Fruit fly (Drosophila melanogaster) whole organism, embryonic: ENCODE results near the gene UBL3.

ENCODE experiments used
- B-H1 ChIP-seq: fragments of 200-800 bp; sonication (Bioruptor generic); IDR thresholded peaks from 3 replicates; pipeline ENCODE4 v1.3.6; 2022; ENCODE audit warnings: missing biosample characterization, missing genetic modification characterization
- Bdp1 ChIP-seq: fragments of 200-800 bp; sonication (Bioruptor generic); optimal IDR thresholded peaks from 3 replicates; lab custom pipeline; 2016; ENCODE audit warnings: missing biosample characterization, missing genetic modification characterization
- CG1024 ChIP-seq: fragments of 200-800 bp; sonication (Bioruptor generic); IDR thresholded peaks from 2 replicates; pipeline ENCODE4 v1.3.6; 2022; ENCODE audit warnings: missing biosample characterization, missing genetic modification characterization
- CG13424 ChIP-seq: fragments of 200-800 bp; sonication (Bioruptor generic); optimal IDR thresholded peaks from 2 replicates; lab custom pipeline; 2019; ENCODE audit warnings: missing biosample characterization, mild to moderate bottlenecking, missing genetic modification characterization, moderate library complexity
- CG1603 ChIP-seq: fragments of 200-800 bp; sonication (Bioruptor generic); optimal IDR thresholded peaks from 2 replicates; lab custom pipeline; 2019; ENCODE audit warnings: missing biosample characterization, mild to moderate bottlenecking, missing genetic modification characterization, moderate library complexity
- CG16813 ChIP-seq: fragments of 200-800 bp; sonication (Bioruptor generic); IDR thresholded peaks from 3 replicates; pipeline ENCODE4 v1.3.6; 2022; ENCODE audit warnings: missing biosample characterization, missing genetic modification characterization; ENCODE audit not compliant: partially characterized antibody
- CG17359 ChIP-seq: fragments of 200-800 bp; sonication (Bioruptor generic); optimal IDR thresholded peaks from 3 replicates; lab custom pipeline; 2018; ENCODE audit warnings: missing biosample characterization, mild to moderate bottlenecking, missing genetic modification characterization, moderate library complexity
- CG17385 ChIP-seq: fragments of 200-800 bp; sonication (Bioruptor generic); optimal IDR thresholded peaks from 3 replicates; lab custom pipeline; 2018; ENCODE audit warnings: missing biosample characterization, mild to moderate bottlenecking, missing genetic modification characterization
- CG18262 ChIP-seq: fragments of 200-800 bp; optimal IDR thresholded peaks from 3 replicates; lab custom pipeline; 2019; ENCODE audit warnings: missing biosample characterization, mild to moderate bottlenecking, missing genetic modification characterization, moderate library complexity
- CG18619 ChIP-seq: fragments of 200-800 bp; sonication (Bioruptor generic); optimal IDR thresholded peaks from 3 replicates; lab custom pipeline; 2017; ENCODE audit warnings: missing biosample characterization, mild to moderate bottlenecking, missing genetic modification characterization
- CG2120 ChIP-seq: fragments of 200-800 bp; sonication (Bioruptor generic); optimal IDR thresholded peaks from 3 replicates; lab custom pipeline; 2016; ENCODE audit warnings: missing biosample characterization, missing genetic modification characterization
- CG2129 ChIP-seq: fragments of 200-800 bp; sonication (Bioruptor generic); IDR thresholded peaks from 2 replicates; pipeline ENCODE4 v1.3.6; 2022; ENCODE audit warnings: missing biosample characterization, missing genetic modification characterization; ENCODE audit not compliant: partially characterized antibody
- CG30020 ChIP-seq: fragments of 200-800 bp; optimal IDR thresholded peaks from 2 replicates; lab custom pipeline; 2019; ENCODE audit warnings: missing biosample characterization, mild to moderate bottlenecking, missing genetic modification characterization, moderate library complexity
- CG31365 ChIP-seq: fragments of 200-800 bp; sonication (Bioruptor generic); optimal IDR thresholded peaks from 2 replicates; lab custom pipeline; 2018; ENCODE audit warnings: missing biosample characterization, mild to moderate bottlenecking, missing genetic modification characterization
- CG34422 ChIP-seq: fragments of 200-800 bp; sonication (Bioruptor generic); IDR thresholded peaks from 3 replicates; pipeline ENCODE4 v1.3.6; 2022; ENCODE audit warnings: missing biosample characterization, missing genetic modification characterization
- CG3726 ChIP-seq: fragments of 200-800 bp; sonication (Bioruptor generic); IDR thresholded peaks from 3 replicates; pipeline ENCODE4, ENCODE4 v1.3.6; 2022; ENCODE audit warnings: missing biosample characterization, missing genetic modification characterization
- CG3838 ChIP-seq: fragments of 200-800 bp; sonication (Bioruptor generic); optimal IDR thresholded peaks from 3 replicates; lab custom pipeline; 2016; ENCODE audit warnings: missing biosample characterization, missing genetic modification characterization
- CG3847 ChIP-seq: fragments of 200-800 bp; sonication (Bioruptor generic); IDR thresholded peaks from 2 replicates; pipeline ENCODE4 v1.3.6; 2022; ENCODE audit warnings: missing biosample characterization, missing genetic modification characterization
- CG4707 ChIP-seq: fragments of 200-800 bp; sonication (Bioruptor generic); optimal IDR thresholded peaks from 2 replicates; lab custom pipeline; 2018; ENCODE audit warnings: missing biosample characterization, mild to moderate bottlenecking, missing genetic modification characterization, moderate library complexity
- CG7372 ChIP-seq: fragments of 200-800 bp; sonication (Bioruptor generic); IDR thresholded peaks from 2 replicates; pipeline ENCODE4 v1.3.6; 2022; ENCODE audit warnings: missing biosample characterization, missing genetic modification characterization
- CG7987 ChIP-seq: fragments of 200-800 bp; sonication (Bioruptor generic); optimal IDR thresholded peaks from 2 replicates; lab custom pipeline; 2018; ENCODE audit warnings: missing biosample characterization, mild to moderate bottlenecking, missing genetic modification characterization, moderate library complexity
- CG8388 ChIP-seq: fragments of 200-800 bp; sonication (Bioruptor generic); optimal IDR thresholded peaks from 2 replicates; lab custom pipeline; 2019; ENCODE audit warnings: missing biosample characterization, mild to moderate bottlenecking, missing genetic modification characterization, moderate library complexity
- CG8944 ChIP-seq: fragments of 200-800 bp; sonication (Bioruptor generic); optimal IDR thresholded peaks from 3 replicates; lab custom pipeline; 2016; ENCODE audit warnings: missing biosample characterization, missing genetic modification characterization
- Chrac-16 ChIP-seq: fragments of 200-800 bp; sonication (Bioruptor generic); optimal IDR thresholded peaks from 3 replicates; lab custom pipeline; 2016; ENCODE audit warnings: missing biosample characterization, missing genetic modification characterization
- D19A ChIP-seq: fragments of 200-800 bp; optimal IDR thresholded peaks from 3 replicates; lab custom pipeline; 2019; ENCODE audit warnings: missing biosample characterization, mild to moderate bottlenecking, missing genetic modification characterization, moderate library complexity
- Dll ChIP-seq: fragments of 200-800 bp; sonication (Bioruptor generic); IDR thresholded peaks from 4 replicates; pipeline ENCODE4 v1.3.6; 2022; ENCODE audit warnings: missing biosample characterization, missing genetic modification characterization; ENCODE audit not compliant: partially characterized antibody
- Dref ChIP-seq: fragments of 200-800 bp; sonication (Bioruptor generic); IDR thresholded peaks from 2 replicates; pipeline ENCODE4 v1.3.6; 2022; ENCODE audit warnings: missing biosample characterization, missing genetic modification characterization
- Gug ChIP-seq: fragments of 200-800 bp; sonication (Bioruptor generic); IDR thresholded peaks from 4 replicates; pipeline ENCODE4 v1.3.6; 2022; ENCODE audit warnings: missing biosample characterization, missing genetic modification characterization
- Med ChIP-seq: fragments of 200-800 bp; sonication (Bioruptor generic); peaks from one replicate; lab custom pipeline; 2016; ENCODE audit warnings: missing biosample characterization, missing genetic modification characterization, mild to moderate bottlenecking, inconsistent platforms, moderate library complexity
- Meics ChIP-seq: fragments of 200-800 bp; sonication (Bioruptor generic); optimal IDR thresholded peaks from 2 replicates; lab custom pipeline; 2017; ENCODE audit warnings: missing biosample characterization, mild to moderate bottlenecking, missing genetic modification characterization
- Ravus ChIP-seq: fragments of 200-800 bp; sonication (Bioruptor generic); IDR thresholded peaks from 2 replicates; pipeline ENCODE4 v1.3.6; 2022; ENCODE audit warnings: missing biosample characterization, missing genetic modification characterization
- Rx ChIP-seq: fragments of 200-800 bp; sonication (Bioruptor generic); IDR thresholded peaks from 2 replicates; pipeline ENCODE4 v1.3.6; 2022; ENCODE audit warnings: missing biosample characterization, missing genetic modification characterization
- Usf ChIP-seq: fragments of 200-800 bp; sonication (Bioruptor generic); optimal IDR thresholded peaks from 2 replicates; lab custom pipeline; 2017; ENCODE audit warnings: missing genotype, missing biosample characterization, missing genetic modification characterization
- amos ChIP-seq: fragments of 200-800 bp; sonication (Bioruptor generic); IDR thresholded peaks from 2 replicates; pipeline ENCODE4 v1.3.6; 2022; ENCODE audit warnings: missing biosample characterization, missing genetic modification characterization; ENCODE audit not compliant: partially characterized antibody
- cas ChIP-seq: fragments of 200-800 bp; sonication (Bioruptor generic); IDR thresholded peaks from 2 replicates; pipeline ENCODE4 v1.3.6; 2022; ENCODE audit warnings: missing biosample characterization, missing genetic modification characterization
- fd102C ChIP-seq: fragments of 200-800 bp; sonication (Bioruptor generic); optimal IDR thresholded peaks from 2 replicates; lab custom pipeline; 2018; ENCODE audit warnings: missing biosample characterization, mild to moderate bottlenecking, missing genetic modification characterization, moderate library complexity
- fru ChIP-seq: fragments of >200 bp; optimal IDR thresholded peaks from 2 replicates; lab custom pipeline; 2017
- gem ChIP-seq: fragments of 200-800 bp; sonication (Bioruptor generic); optimal IDR thresholded peaks from 2 replicates; lab custom pipeline; 2019; ENCODE audit warnings: missing biosample characterization, mild to moderate bottlenecking, missing genetic modification characterization, moderate library complexity
- hbn ChIP-seq: fragments of 200-800 bp; sonication (Bioruptor generic); IDR thresholded peaks from 2 replicates; pipeline ENCODE4 v1.3.6; 2022; ENCODE audit warnings: missing biosample characterization, missing genetic modification characterization; ENCODE audit not compliant: partially characterized antibody
- maf-S ChIP-seq: fragments of 200-800 bp; sonication (Bioruptor generic); optimal IDR thresholded peaks from 2 replicates; lab custom pipeline; 2016; ENCODE audit warnings: missing biosample characterization, missing genetic modification characterization
- pan ChIP-seq, 4 experiments: fragments of >200 bp in 3 of 4; fragments of 200-800 bp in 1 of 4; sonication (Bioruptor generic) in 1 of 4; optimal IDR thresholded peaks in 3 of 4; IDR thresholded peaks in 1 of 4; 2 replicates each; pipeline versions ENCODE4 v1.3.6 to Lab custom; 2017 to 2022; ENCODE audit warnings: missing biosample characterization in 2 of 4, missing genetic modification characterization in 2 of 4, mixed read lengths in 1 of 4
- phol ChIP-seq: fragments of 200-800 bp; sonication (Bioruptor generic); optimal IDR thresholded peaks from 3 replicates; lab custom pipeline; 2018; ENCODE audit warnings: missing biosample characterization, mild to moderate bottlenecking, missing genetic modification characterization, moderate library complexity
- repo ChIP-seq: fragments of 200-800 bp; sonication (Bioruptor generic); optimal IDR thresholded peaks from 2 replicates; lab custom pipeline; 2016; ENCODE audit warnings: missing biosample characterization, missing genetic modification characterization
- ro ChIP-seq: fragments of 200-800 bp; sonication (Bioruptor generic); IDR thresholded peaks from 2 replicates; pipeline ENCODE4 v1.3.6; 2022; ENCODE audit warnings: missing biosample characterization, missing genetic modification characterization
- sens ChIP-seq: fragments of 200-800 bp; sonication (Bioruptor generic); peaks from one replicate; lab custom pipeline; 2016; ENCODE audit warnings: missing biosample characterization, missing genetic modification characterization
- sob ChIP-seq: fragments of 200-800 bp; sonication (Bioruptor generic); IDR thresholded peaks from 2 replicates; pipeline ENCODE4 v1.3.6; 2022; ENCODE audit warnings: missing biosample characterization, missing genetic modification characterization
- tll ChIP-seq, 2 experiments: fragments of 200-800 bp in 1 of 2; fragments of >200 bp in 1 of 2; sonication (Bioruptor generic) in 1 of 2; optimal IDR thresholded peaks; 2 replicates each; lab custom pipeline; 2017 to 2019; ENCODE audit warnings: missing biosample characterization in 2 of 2, missing genetic modification characterization in 2 of 2, mild to moderate bottlenecking in 1 of 2, moderate library complexity in 1 of 2
- trem ChIP-seq: fragments of 200-800 bp; optimal IDR thresholded peaks from 3 replicates; lab custom pipeline; 2019; ENCODE audit warnings: missing biosample characterization, mild to moderate bottlenecking, missing genetic modification characterization, moderate library complexity
- tx ChIP-seq: fragments of 200-800 bp; sonication (Bioruptor generic); optimal IDR thresholded peaks from 2 replicates; lab custom pipeline; 2016; ENCODE audit warnings: missing biosample characterization, missing genetic modification characterization

The UBL3 gene

DNA sequence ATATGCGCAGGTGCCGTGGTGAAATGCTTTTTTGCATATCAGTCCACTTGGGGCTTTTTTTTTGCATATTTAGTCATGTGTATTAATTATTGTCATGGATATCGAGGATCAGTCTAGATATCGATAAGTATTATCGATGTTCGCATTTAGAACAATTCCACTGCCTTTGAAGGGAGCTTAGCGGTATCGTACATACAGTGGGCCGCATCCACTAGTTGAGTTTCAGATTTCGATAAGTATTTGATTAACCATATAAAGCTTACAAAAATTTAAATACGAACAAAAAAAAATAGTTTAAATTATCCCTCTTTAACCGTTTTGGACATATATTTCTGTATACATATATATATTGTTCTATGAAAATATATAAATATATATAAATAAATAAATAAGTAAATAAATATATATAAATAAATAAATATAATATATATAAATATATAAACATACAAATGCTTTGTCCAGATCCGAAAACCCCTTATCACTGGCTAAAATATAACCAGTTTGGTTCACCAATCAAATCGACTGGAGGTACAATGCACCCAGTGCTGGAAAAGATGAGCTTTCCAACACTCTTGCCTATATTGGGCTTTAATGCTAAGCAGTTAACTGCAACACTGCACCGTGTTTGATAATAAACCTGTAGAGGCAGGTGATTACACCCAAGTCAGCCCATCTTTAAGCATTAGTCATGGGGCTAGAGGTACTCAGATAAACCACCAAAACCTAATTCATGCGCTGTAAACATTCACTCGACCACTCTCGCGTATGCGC, 49.9 kb downstream of the UBL3 start (continued):
- TF ChIP-seq CG34422 (no peak), Rx (GFP tag; lab: Robert Waterston, UW) (no peak), tx (no peak), Med (peak; percentile 59), fru (lab: Kevin White, UChicago) (no peak), Usf (GFP tag; lab: Kevin White, UChicago) (no peak), CG3726 (no peak), CG3847 (GFP tag; lab: Robert Waterston, UW) (no peak), CG17385 (GFP tag; lab: Kevin White, UChicago) (peak; percentile 36), Meics (peak; percentile 52), tll (GFP tag; optimal IDR thresholded peaks at IDR 0.05; lab: Kevin White, UChicago) (no peak), CG18262 (peak; percentile 36), CG18619 (no peak), CG1024 (GFP tag; lab: Robert Waterston, UW) (0 out of 2 replicates have a peak, but pooled peaks have one; percentile 25), CG3838 (no peak), trem (tag; lab: Kevin White, UChicago) (peak; percentile 11), CG17359 (no peak), CG7372 (no peak), CG4707 (peak; percentile 94), CG2129 (GFP tag; lab: Robert Waterston, UW) (peak; percentile 56), amos (GFP tag; lab: Robert Waterston, UW) (peak; percentile 86; the same call in 1 of the 2 replicates), CG31365 (tag; lab: Kevin White, UChicago) (no peak), Ravus (no peak), CG2120 (GFP tag; lab: Kevin White, UChicago) (peak; percentile 31), Gug (no peak), phol (tag; lab: Kevin White, UChicago) (peak; percentile 43), sob (GFP tag; lab: Robert Waterston, UW) (no peak), CG30020 (peak; percentile 83), cas (no peak), CG7987 (no peak), pan (optimal IDR thresholded peaks at IDR 0.05; lab: Kevin White, UChicago) (no peak), pan (GFP tag; optimal IDR thresholded peaks at IDR 0.05 in 1 of 2, IDR thresholded peaks at IDR 0.05 in 1 of 2) (no peak), CG8944 (GFP tag; lab: Kevin White, UChicago) (no peak), gem (tag; lab: Kevin White, UChicago) (peak; percentile 62), B-H1 (GFP tag; lab: Robert Waterston, UW) (no peak), Dref (GFP tag; lab: Robert Waterston, UW) (peak; percentile 81), sens (GFP tag; lab: Kevin White, UChicago) (peak; percentile 5), fd102C (GFP tag; lab: Kevin White, UChicago) (no peak), Chrac-16 (GFP tag; lab: Kevin White, UChicago) (no peak), CG8388 (GFP tag; lab: Kevin White, UChicago) (peak; percentile 32), CG1603 (peak; percentile 30), D19A (tag; lab: Kevin White, UChicago) (peak; percentile 30), hbn (GFP tag; lab: Robert Waterston, UW) (peak; percentile 66; the same call in 1 of the 2 replicates), ro (no peak), Dll (GFP tag; lab: Robert Waterston, UW) (peak; percentile 75; the same call in 3 of the 4 replicates), CG13424 (tag; lab: Kevin White, UChicago) (peak; percentile 34), Bdp1 (GFP tag; lab: Kevin White, UChicago) (no peak), repo (no peak), CG16813 (GFP tag; lab: Robert Waterston, UW) (peak; percentile 76), maf-S (no peak)
